Fruit fly (Drosophila melanogaster): ENCODE results near the gene Septin2.

Septin2 gene

dm6 chr3R:20635735-20636134 lies 47.6 kb upstream of the Septin2 start (continued):
- no peak for TF ChIP-seq dimm (GFP tag; IDR thresholded peaks at IDR 0.05)
- no peak for TF ChIP-seq CG1603 (tag; optimal IDR thresholded peaks at IDR 0.05)
- no peak for TF ChIP-seq Deaf1 (tag; optimal IDR thresholded peaks at IDR 0.05)
- TF ChIP-seq CG18011 (GFP tag; optimal IDR thresholded peaks at IDR 0.05): no peak
- no peak for TF ChIP-seq CG31388 (GFP tag; optimal IDR thresholded peaks at IDR 0.05)
- no peak for TF ChIP-seq klu (GFP tag; IDR thresholded peaks at IDR 0.05)
- no peak for TF ChIP-seq CTCF (GFP tag; optimal IDR thresholded peaks at IDR 0.05)
- TF ChIP-seq CG3281 (GFP tag; optimal IDR thresholded peaks at IDR 0.05): no peak
- TF ChIP-seq CG12769 (tag; optimal IDR thresholded peaks at IDR 0.05): no peak
- 0 out of 3 replicates have a peak, but pooled peaks have one; percentile 18 for TF ChIP-seq zfh1 (GFP tag; IDR thresholded peaks at IDR 0.05)
- no peak for TF ChIP-seq Sin3A (optimal IDR thresholded peaks at IDR 0.05)
- peak; percentile 87 for TF ChIP-seq Dp (GFP tag; optimal IDR thresholded peaks at IDR 0.05)
- no peak for TF ChIP-seq ato (GFP tag; IDR thresholded peaks at IDR 0.05; ENCODE audit: partially characterized antibody)
- TF ChIP-seq emc (GFP tag; optimal IDR thresholded peaks at IDR 0.05): no peak
- TF ChIP-seq gro (GFP tag; optimal IDR thresholded peaks at IDR 0.05): no peak
- no peak for TF ChIP-seq sisA (GFP tag; IDR thresholded peaks at IDR 0.05)
- no peak for TF ChIP-seq CG10267 (tag; optimal IDR thresholded peaks at IDR 0.05)
- no peak for TF ChIP-seq sd (tag; optimal IDR thresholded peaks at IDR 0.05)
- TF ChIP-seq CG6254 (GFP tag; optimal IDR thresholded peaks at IDR 0.05): peak; percentile 100
- peak; percentile 30 for TF ChIP-seq CG15514 (GFP tag; optimal IDR thresholded peaks at IDR 0.05)
- peak; percentile 100 for TF ChIP-seq scrt (GFP tag; optimal IDR thresholded peaks at IDR 0.05)
- TF ChIP-seq ttk (GFP tag; IDR thresholded peaks at IDR 0.05): no peak
- no peak for TF ChIP-seq CG3407 (GFP tag; optimal IDR thresholded peaks at IDR 0.05)
- peak; percentile 34 for TF ChIP-seq kah (GFP tag; optimal IDR thresholded peaks at IDR 0.05)
- TF ChIP-seq otp (GFP tag; IDR thresholded peaks at IDR 0.05): 0 out of 3 replicates have a peak, but pooled peaks have one; percentile 41
- TF ChIP-seq sqz (GFP tag; optimal IDR thresholded peaks at IDR 0.05): no peak
- no peak for TF ChIP-seq z (GFP tag; IDR thresholded peaks at IDR 0.05)
- TF ChIP-seq YL-1 (GFP tag; optimal IDR thresholded peaks at IDR 0.05): peak; percentile 49
- no peak for TF ChIP-seq chinmo (GFP tag; IDR thresholded peaks at IDR 0.05; ENCODE audit: partially characterized antibody)
- TF ChIP-seq hkb (optimal IDR thresholded peaks at IDR 0.05): no peak
- TF ChIP-seq hkb (GFP tag; IDR thresholded peaks at IDR 0.05): no peak
- TF ChIP-seq Dfd (GFP tag; optimal IDR thresholded peaks at IDR 0.05): no peak
- TF ChIP-seq gsb-n (tag; optimal IDR thresholded peaks at IDR 0.05): no peak
- TF ChIP-seq Hand (GFP tag; optimal IDR thresholded peaks at IDR 0.05): no peak
- TF ChIP-seq CG32532 (GFP tag; IDR thresholded peaks at IDR 0.05): peak; percentile 46; the same call in 1 of the 2 replicates
- TF ChIP-seq CG9727 (GFP tag; optimal IDR thresholded peaks at IDR 0.05): no peak
- no peak for TF ChIP-seq CG7745 (tag; optimal IDR thresholded peaks at IDR 0.05)
- TF ChIP-seq nerfin-1 (tag; optimal IDR thresholded peaks at IDR 0.05): peak; percentile 90
- TF ChIP-seq seq (GFP tag; IDR thresholded peaks at IDR 0.05): peak; percentile 62
- 0 out of 2 replicates have a peak, but pooled peaks have one; percentile 7 for TF ChIP-seq al (GFP tag; IDR thresholded peaks at IDR 0.05)
- TF ChIP-seq CG10147 (GFP tag; optimal IDR thresholded peaks at IDR 0.05): no peak
- TF ChIP-seq trem (tag; optimal IDR thresholded peaks at IDR 0.05): no peak
- TF ChIP-seq tup (GFP tag; optimal IDR thresholded peaks at IDR 0.05): no peak
- no peak for TF ChIP-seq CG2678 (tag; optimal IDR thresholded peaks at IDR 0.05)
- no peak for TF ChIP-seq ara (GFP tag; IDR thresholded peaks at IDR 0.05)
- no peak for TF ChIP-seq sens (GFP tag)
- TF ChIP-seq onecut (GFP tag; IDR thresholded peaks at IDR 0.05): peak; percentile 99
- TF ChIP-seq ewg (GFP tag; optimal IDR thresholded peaks at IDR 0.05): peak; percentile 93
- TF ChIP-seq fru (optimal IDR thresholded peaks at IDR 0.05): no peak
- no peak for TF ChIP-seq CG31441 (GFP tag; IDR thresholded peaks at IDR 0.05)
- no peak for TF ChIP-seq CG5180 (GFP tag; optimal IDR thresholded peaks at IDR 0.05)
- TF ChIP-seq CG11560 (tag; IDR thresholded peaks at IDR 0.05): no peak
- TF ChIP-seq stc (GFP tag; IDR thresholded peaks at IDR 0.05): 0 out of 2 replicates have a peak, but pooled peaks have one; percentile 27
